Worm (Caenorhabditis elegans): Measurements from ENCODE around the gene Y61A9LA.10.

Y61A9LA.10 gene

ce11 chrV:4651480-4651879 is 35.9 kb upstream of the Y61A9LA.10 start (continued):
- TF ChIP-seq alr-1 (tag; optimal IDR thresholded peaks at IDR 0.05; ENCODE audit: borderline replicate concordance) (no peak), ztf-4 (tag; optimal IDR thresholded peaks at IDR 0.05) (no peak), blmp-1 (tag; optimal IDR thresholded peaks at IDR 0.05) (peak; percentile 86), nhr-84 (tag; optimal IDR thresholded peaks at IDR 0.05) (no peak), grh-1 (GFP tag; IDR thresholded peaks at IDR 0.05) (no peak), unc-62 (GFP tag; optimal IDR thresholded peaks at IDR 0.05) (no peak), hlh-17 (GFP tag; optimal IDR thresholded peaks at IDR 0.05; ENCODE audit: borderline replicate concordance) (no peak), snpc-4 (tag; optimal IDR thresholded peaks at IDR 0.05) (no peak), dsc-1 (tag; optimal IDR thresholded peaks at IDR 0.05) (no peak), zip-4 (GFP tag; optimal IDR thresholded peaks at IDR 0.05) (no peak), nhr-19 (GFP tag; conservative IDR thresholded peaks at IDR 0.05) (no peak), lir-3 (tag; optimal IDR thresholded peaks at IDR 0.05; ENCODE audit: poor library complexity) (no peak), nhr-237 (tag; optimal IDR thresholded peaks at IDR 0.05) (no peak), snu-23 (GFP tag; optimal IDR thresholded peaks at IDR 0.05) (peak; percentile 23), nhr-12 (tag; optimal IDR thresholded peaks at IDR 0.05) (no peak), nhr-76 (tag; optimal IDR thresholded peaks at IDR 0.05) (no peak), efl-3 (GFP tag; optimal IDR thresholded peaks at IDR 0.05) (no peak), jun-1 (tag; optimal IDR thresholded peaks at IDR 0.05) (no peak), aha-1 (tag; optimal IDR thresholded peaks at IDR 0.05) (no peak), nhr-85 (tag) (peak; percentile 11), efl-1 (optimal IDR thresholded peaks at IDR 0.05) (no peak), efl-1 (GFP tag; optimal IDR thresholded peaks at IDR 0.05 in 1 of 2) (peak in 1 of 2 experiments; percentile 45), ceh-63 (GFP tag; optimal IDR thresholded peaks at IDR 0.05) (no peak), C16A3.4 (tag; optimal IDR thresholded peaks at IDR 0.05) (no peak), mep-1 (tag; optimal IDR thresholded peaks at IDR 0.05) (peak; percentile 23), ceh-88 (GFP tag; IDR thresholded peaks at IDR 0.05) (no peak), unc-130 (tag; optimal IDR thresholded peaks at IDR 0.05) (no peak), hlh-4 (tag; optimal IDR thresholded peaks at IDR 0.05) (no peak), fkh-8 (tag; optimal IDR thresholded peaks at IDR 0.05) (no peak), dpl-1 (GFP tag; optimal IDR thresholded peaks at IDR 0.05) (no peak), C04F5.9 (tag; optimal IDR thresholded peaks at IDR 0.05) (no peak), lin-14 (GFP tag; optimal IDR thresholded peaks at IDR 0.05) (no peak)

ce11 chrV:4649649-4650384 is 34.2 kb upstream of the Y61A9LA.10 start:
- TF ChIP-seq lin-15B (tag; optimal IDR thresholded peaks at IDR 0.05) = no peak
- no peak for TF ChIP-seq nhr-28 (tag; optimal IDR thresholded peaks at IDR 0.05)
- no peak for TF ChIP-seq lir-3 (tag; optimal IDR thresholded peaks at IDR 0.05; ENCODE audit: poor library complexity)
- no peak for TF ChIP-seq C16A3.4 (tag; optimal IDR thresholded peaks at IDR 0.05)
- TF ChIP-seq ztf-4 (tag; optimal IDR thresholded peaks at IDR 0.05) = no peak
- TF ChIP-seq nhr-77 (tag; optimal IDR thresholded peaks at IDR 0.05) = no peak
- no peak for TF ChIP-seq efl-1 (optimal IDR thresholded peaks at IDR 0.05)
- TF ChIP-seq efl-1 (GFP tag; optimal IDR thresholded peaks at IDR 0.05 in 1 of 2) = peak in 1 of 2 experiments; percentile 57

- TF ChIP-seq ceh-8 (GFP tag; optimal IDR thresholded peaks at IDR 0.05) (no peak), blmp-1 (tag; optimal IDR thresholded peaks at IDR 0.05) (peak; percentile 41)
Observed at ce11 chrV:4648527-4648926, 32.9 kb upstream of the Y61A9LA.10 start, which contains the start of gene F41F3.8. F41F3.8 (plus strand) TSS chrV:4648827.

- TF ChIP-seq unc-98 (GFP tag; IDR thresholded peaks at IDR 0.05) (no peak), nhr-47 (tag; optimal IDR thresholded peaks at IDR 0.05) (no peak), nhr-77 (tag; optimal IDR thresholded peaks at IDR 0.05) (no peak), sup-37 (GFP tag; optimal IDR thresholded peaks at IDR 0.05) (no peak), fkh-8 (tag; optimal IDR thresholded peaks at IDR 0.05) (no peak), pag-3 (tag; optimal IDR thresholded peaks at IDR 0.05; ENCODE audit: borderline replicate concordance, insufficient read depth) (no peak), C16A3.4 (tag; optimal IDR thresholded peaks at IDR 0.05) (no peak), nhr-20 (tag; optimal IDR thresholded peaks at IDR 0.05) (no peak), ama-1 (optimal IDR thresholded peaks at IDR 0.05) (peak; percentile 46), lin-13 (GFP tag; optimal IDR thresholded peaks at IDR 0.05) (no peak), efl-1 (optimal IDR thresholded peaks at IDR 0.05) (no peak), efl-1 (GFP tag; optimal IDR thresholded peaks at IDR 0.05 in 1 of 2) (peak in 1 of 2 experiments; percentile 57), unc-30 (tag; optimal IDR thresholded peaks at IDR 0.05) (no peak), ceh-8 (GFP tag; optimal IDR thresholded peaks at IDR 0.05) (peak; percentile 75), nhr-11 (tag; optimal IDR thresholded peaks at IDR 0.05) (no peak), mef-2 (tag; optimal IDR thresholded peaks at IDR 0.05) (no peak), nhr-76 (tag; optimal IDR thresholded peaks at IDR 0.05) (no peak), lir-3 (tag; optimal IDR thresholded peaks at IDR 0.05; ENCODE audit: poor library complexity) (no peak), ces-1 (GFP tag; optimal IDR thresholded peaks at IDR 0.05) (no peak)
Observed at ce11 chrV:4647857-4648256, 32.2 kb upstream of the Y61A9LA.10 start, which contains the start of gene F41F3.3. F41F3.3 (minus strand) TSS chrV:4648239.
